Worm (Caenorhabditis elegans): ENCODE measurements around the gene spt-4.
"Not testable (repeated sequence)": the region's sequence is repeated elsewhere in the genome, so short reads cannot be mapped to it uniquely, and the experiment has no call there.

The spt-4 gene

ce11 chrIII:69652-70051, at the start of gene spt-4:
spt-4 (minus strand) TSS chrIII:69752.
- no peak for TF ChIP-seq lir-3 (tag; optimal IDR thresholded peaks at IDR 0.05)
- no peak for TF ChIP-seq tra-1 (GFP tag; IDR thresholded peaks at IDR 0.05)
- TF ChIP-seq hlh-11 (tag; optimal IDR thresholded peaks at IDR 0.05), result no peak
- no peak for TF ChIP-seq T20F7.1 (GFP tag; optimal IDR thresholded peaks at IDR 0.05)
- TF ChIP-seq ztf-7 (tag; optimal IDR thresholded peaks at IDR 0.05), result no peak
- TF ChIP-seq nhr-42 (GFP tag; IDR thresholded peaks at IDR 0.05), result no peak
- no peak for TF ChIP-seq nhr-48 (tag; optimal IDR thresholded peaks at IDR 0.05)
- TF ChIP-seq dmd-8 (GFP tag; IDR thresholded peaks at IDR 0.05), result no peak
- no peak for TF ChIP-seq aha-1 (tag)
- TF ChIP-seq nhr-41 (GFP tag; IDR thresholded peaks at IDR 0.05), result no peak
- TF ChIP-seq T26A8.4 (GFP tag; IDR thresholded peaks at IDR 0.05), result no peak

DNA sequence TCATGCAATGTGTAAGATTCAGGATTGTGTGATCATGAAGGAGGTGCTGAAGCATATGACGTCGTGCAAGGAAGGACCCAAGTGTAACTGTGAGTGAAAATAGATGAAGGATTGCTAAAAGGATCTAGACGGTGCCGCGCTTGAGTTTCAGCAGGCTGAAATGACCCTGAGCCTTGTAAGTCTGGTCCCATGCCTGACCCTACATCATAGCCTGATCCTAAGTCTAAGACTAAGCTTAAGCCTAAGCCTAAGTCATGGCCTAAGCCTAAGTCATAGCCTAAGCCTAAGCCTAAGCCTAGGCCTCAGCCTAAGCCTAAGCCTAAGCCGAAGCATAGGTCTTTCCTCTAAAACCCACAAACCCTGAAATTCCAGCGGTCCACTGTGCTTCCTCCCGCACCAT, 48.3 kb upstream of the spt-4 start:
- TF ChIP-seq ceh-62 (tag; optimal IDR thresholded peaks at IDR 0.05), result no peak
- TF ChIP-seq aha-1 (tag), result peak; percentile 91
- no peak for TF ChIP-seq mxl-3 (GFP tag; optimal IDR thresholded peaks at IDR 0.05)
- TF ChIP-seq ceh-20 (GFP tag; IDR thresholded peaks at IDR 0.05), result no peak

DNA sequence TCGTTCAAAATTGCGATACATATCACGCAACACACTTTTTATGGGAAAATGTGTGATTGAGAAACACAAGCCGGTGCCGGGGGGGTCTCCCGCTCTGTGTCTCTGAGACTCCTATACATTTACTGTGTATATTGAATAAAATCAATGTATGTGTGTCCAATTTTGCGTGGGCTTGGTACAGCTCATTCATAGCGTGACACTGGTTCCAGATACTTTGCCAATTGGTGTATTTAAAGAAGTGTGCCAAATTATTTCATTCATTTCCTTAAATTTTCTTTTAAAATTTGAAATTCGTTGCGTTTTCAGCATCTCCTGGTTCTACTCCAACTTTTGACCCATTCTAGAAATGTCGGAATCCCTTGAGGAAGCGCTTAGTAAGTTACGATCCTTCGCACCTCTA, 47.7 kb upstream of the spt-4 start, which contains the start of gene C29F9.5:
Gene C29F9.5, plus strand, starts transcription at position 301 of the 400 bp plus-strand sequence.
- TF ChIP-seq spr-3 (GFP tag; optimal IDR thresholded peaks at IDR 0.05) (no peak), unc-62 (GFP tag; optimal IDR thresholded peaks at IDR 0.05 in 1 of 2) (peak in 1 of 2 experiments; percentile 59), unc-62 (tag; optimal IDR thresholded peaks at IDR 0.05) (no peak)

ce11 chrIII:114603-115002, 45.1 kb upstream of the spt-4 start, which contains the start of gene C29F9.6:
C29F9.6 (plus strand) TSS chrIII:114903.
- TF ChIP-seq nhr-102 (tag; optimal IDR thresholded peaks at IDR 0.05), result no peak
- TF ChIP-seq vab-7 (GFP tag; IDR thresholded peaks at IDR 0.05), result no peak
- no peak for TF ChIP-seq nhr-77 (tag; optimal IDR thresholded peaks at IDR 0.05)
- no peak for TF ChIP-seq T26A8.4 (GFP tag; IDR thresholded peaks at IDR 0.05)
- no peak for TF ChIP-seq ceh-62 (tag; optimal IDR thresholded peaks at IDR 0.05)
- no peak for TF ChIP-seq lim-7 (GFP tag; IDR thresholded peaks at IDR 0.05)
- TF ChIP-seq nhr-6 (tag; optimal IDR thresholded peaks at IDR 0.05), result no peak
- TF ChIP-seq mdl-1 (tag; optimal IDR thresholded peaks at IDR 0.05), result no peak
- no peak for TF ChIP-seq pqm-1 (tag; optimal IDR thresholded peaks at IDR 0.05)
- no peak for TF ChIP-seq ceh-44 (GFP tag; IDR thresholded peaks at IDR 0.05)
- no peak for TF ChIP-seq mxl-3 (GFP tag; optimal IDR thresholded peaks at IDR 0.05)
- TF ChIP-seq mes-2 (tag; optimal IDR thresholded peaks at IDR 0.05; ENCODE audit: poor library complexity, severe bottlenecking), result no peak
- no peak for TF ChIP-seq F44E2.7 (GFP tag; IDR thresholded peaks at IDR 0.05)

- TF ChIP-seq F44E2.7 (GFP tag; IDR thresholded peaks at IDR 0.05); gei-8 (GFP tag; optimal IDR thresholded peaks at IDR 0.05); mep-1 (tag; optimal IDR thresholded peaks at IDR 0.05): not testable (repeated sequence)
Observed at ce11 chrIII:98822-99221, 29.3 kb upstream of the spt-4 start, which contains the start of gene C29F9.9. C29F9.9 (minus strand) TSS chrIII:98922.

DNA sequence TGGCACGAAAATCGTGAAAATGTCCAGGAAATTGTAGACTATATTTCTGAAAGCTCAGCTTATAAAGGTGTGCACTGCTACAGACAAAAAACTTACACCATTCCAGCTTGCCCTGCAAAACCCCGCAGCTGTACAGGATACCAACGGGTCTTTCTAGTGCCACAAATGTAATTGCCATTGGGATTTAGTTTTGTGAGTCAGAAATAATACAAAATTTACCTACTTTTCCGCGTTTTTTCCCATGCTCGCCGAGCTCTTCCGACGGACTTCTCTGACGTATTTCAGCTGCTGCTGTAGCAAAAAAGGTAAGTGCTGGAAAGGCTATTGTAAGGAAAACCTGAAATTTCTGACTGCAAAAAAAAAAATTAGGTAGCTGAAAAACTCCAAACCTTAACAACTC, 27.5 kb upstream of the spt-4 start, which contains the start of gene C29F9.8:
Gene C29F9.8, minus strand, starts transcription at position 101 of the 400 bp plus-strand sequence.
- TF ChIP-seq madf-9 (GFP tag; conservative IDR thresholded peaks at IDR 0.05); mep-1 (tag; optimal IDR thresholded peaks at IDR 0.05); egl-43 (GFP tag; IDR thresholded peaks at IDR 0.05): not testable (repeated sequence)
